Fruit fly (Drosophila melanogaster): ENCODE measurements around the gene Ibf1.

DNA sequence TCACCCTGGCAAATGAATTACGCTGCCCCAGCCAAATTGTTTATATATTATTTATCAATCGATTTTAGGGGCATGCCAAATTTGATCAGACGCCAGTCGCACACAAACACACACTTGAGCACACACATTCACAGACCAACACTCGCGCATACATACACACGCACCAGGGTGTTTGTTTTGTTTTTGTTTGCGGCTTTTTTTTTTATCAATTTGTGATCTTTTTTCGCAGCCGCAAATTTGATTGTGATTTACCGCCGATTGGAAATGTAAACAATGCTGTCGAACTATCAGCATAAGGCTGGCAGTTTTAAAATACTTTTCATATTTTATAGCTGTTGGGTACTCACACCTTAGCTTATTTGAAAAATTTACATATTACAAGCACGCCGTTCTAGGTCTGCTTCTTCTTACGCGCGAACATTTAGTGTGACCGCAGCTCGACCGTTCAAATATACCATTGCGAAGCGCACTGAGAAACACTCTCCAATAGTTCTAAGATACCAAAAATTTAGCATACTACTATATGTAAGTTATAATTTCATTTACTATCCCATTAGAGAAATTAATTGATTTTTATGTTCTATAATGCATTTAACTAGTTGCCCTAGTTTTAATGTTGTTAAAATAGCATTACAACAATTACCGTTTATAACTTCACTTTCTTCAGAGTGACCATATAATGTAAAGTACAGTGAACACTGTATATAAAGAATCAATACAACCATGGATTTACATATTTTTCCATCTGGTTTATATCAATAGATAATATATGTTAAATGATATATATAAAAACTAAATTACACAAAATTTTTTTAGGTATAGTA lies 21.3 kb upstream of the Ibf1 start, which contains the start of gene pum:
- TF ChIP-seq CG9139 (GFP tag; optimal IDR thresholded peaks at IDR 0.05), result peak; percentile 45
- no peak for TF ChIP-seq CG3919 (GFP tag; optimal IDR thresholded peaks at IDR 0.05)
